Fruit fly (Drosophila melanogaster): Measurements from ENCODE around the gene CG14777.

Gene CG14777

DNA sequence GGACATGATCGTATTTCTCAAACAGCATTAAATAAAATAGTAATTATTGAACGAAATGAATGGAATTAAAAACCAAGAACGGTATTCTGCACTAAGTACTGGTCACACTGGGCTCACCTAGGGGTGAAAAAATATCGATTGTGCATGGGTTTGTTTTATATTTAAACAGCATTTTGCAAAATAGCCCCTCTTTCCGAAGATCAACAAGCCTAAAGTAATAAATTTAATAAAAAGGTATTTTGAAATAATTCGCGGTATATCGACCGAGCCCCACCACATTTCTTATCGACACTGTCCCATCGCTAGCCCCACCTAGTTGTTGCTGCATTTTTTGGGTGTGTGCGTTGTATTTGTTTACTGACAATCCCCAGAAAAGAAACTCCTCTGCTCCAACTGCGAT lies 4.6 kb downstream of the CG14777 start, which contains the start of gene pck (continued):
- peak; percentile 69 for TF ChIP-seq CG16863 (GFP tag; optimal IDR thresholded peaks at IDR 0.05)
- peak; percentile 11 for TF ChIP-seq CG34376 (GFP tag; optimal IDR thresholded peaks at IDR 0.05)
- TF ChIP-seq trem (tag; optimal IDR thresholded peaks at IDR 0.05): peak; percentile 77
- TF ChIP-seq C15 (GFP tag; IDR thresholded peaks at IDR 0.05): no peak
- peak; percentile 93 for TF ChIP-seq Med (GFP tag)
- no peak for TF ChIP-seq Blimp-1 (GFP tag; optimal IDR thresholded peaks at IDR 0.05)
- TF ChIP-seq Lpt (GFP tag; optimal IDR thresholded peaks at IDR 0.05): no peak
- peak; percentile 60; the same call in 1 of the 2 replicates for TF ChIP-seq chm (GFP tag; IDR thresholded peaks at IDR 0.05)
- no peak for TF ChIP-seq CG11695 (GFP tag; IDR thresholded peaks at IDR 0.05)
- 0 out of 2 replicates have a peak, but pooled peaks have one; percentile 42 for TF ChIP-seq CG11247 (GFP tag; IDR thresholded peaks at IDR 0.05)
- no peak for TF ChIP-seq sima (GFP tag; optimal IDR thresholded peaks at IDR 0.05)
- no peak for TF ChIP-seq fd3F (GFP tag; optimal IDR thresholded peaks at IDR 0.05)
- 0 out of 3 replicates have a peak, but pooled peaks have one; percentile 30 for TF ChIP-seq vnd (GFP tag; IDR thresholded peaks at IDR 0.05; ENCODE audit: partially characterized antibody)
- peak; percentile 50 for TF ChIP-seq Elba2 (GFP tag; optimal IDR thresholded peaks at IDR 0.05)
- peak; percentile 75 for TF ChIP-seq CG4424 (GFP tag; optimal IDR thresholded peaks at IDR 0.05)
- peak; percentile 86 for TF ChIP-seq ci (GFP tag; IDR thresholded peaks at IDR 0.05)
- no peak for TF ChIP-seq p53 (GFP tag; optimal IDR thresholded peaks at IDR 0.05)
- peak; percentile 32 for TF ChIP-seq cato (GFP tag; optimal IDR thresholded peaks at IDR 0.05; ENCODE audit: borderline replicate concordance)
- TF ChIP-seq CG8359 (GFP tag; optimal IDR thresholded peaks at IDR 0.05; ENCODE audit: borderline replicate concordance): no peak
- peak; percentile 57 for TF ChIP-seq CG10979 (tag; optimal IDR thresholded peaks at IDR 0.05)
- TF ChIP-seq CG33213 (GFP tag; optimal IDR thresholded peaks at IDR 0.05): peak; percentile 52
- no peak for TF ChIP-seq dmrt99B (tag; optimal IDR thresholded peaks at IDR 0.05)
- TF ChIP-seq abd-A (tag; optimal IDR thresholded peaks at IDR 0.05): no peak
- peak; percentile 63 for TF ChIP-seq Antp (GFP tag; optimal IDR thresholded peaks at IDR 0.05)
- no peak for TF ChIP-seq CG10431 (GFP tag; optimal IDR thresholded peaks at IDR 0.05)
- no peak for TF ChIP-seq toy (GFP tag; IDR thresholded peaks at IDR 0.05)
- peak; percentile 63; the same call in 1 of the 2 replicates for TF ChIP-seq sob (GFP tag; IDR thresholded peaks at IDR 0.05)
- no peak for TF ChIP-seq peb (GFP tag; IDR thresholded peaks at IDR 0.05)
- peak; percentile 53 for TF ChIP-seq Sin3A (optimal IDR thresholded peaks at IDR 0.05)
- no peak for TF ChIP-seq CG14965 (GFP tag; optimal IDR thresholded peaks at IDR 0.05; ENCODE audit: borderline replicate concordance)
- peak; percentile 51 for TF ChIP-seq CG15601 (tag; optimal IDR thresholded peaks at IDR 0.05)
- TF ChIP-seq Hr3 (GFP tag; optimal IDR thresholded peaks at IDR 0.05): peak; percentile 63
- TF ChIP-seq Nf-YB (GFP tag; optimal IDR thresholded peaks at IDR 0.05): peak; percentile 19
- peak; percentile 97 for TF ChIP-seq sens (GFP tag)
- no peak for TF ChIP-seq B-H2 (GFP tag; optimal IDR thresholded peaks at IDR 0.05)
- TF ChIP-seq CG5180 (GFP tag; optimal IDR thresholded peaks at IDR 0.05): no peak
- no peak for TF ChIP-seq Gsc (GFP tag; IDR thresholded peaks at IDR 0.05)
- TF ChIP-seq CG12236 (GFP tag; optimal IDR thresholded peaks at IDR 0.05): peak; percentile 45
- TF ChIP-seq CG14014 (GFP tag; IDR thresholded peaks at IDR 0.05): no peak
- TF ChIP-seq sd (tag; optimal IDR thresholded peaks at IDR 0.05): peak; percentile 56
- peak; percentile 40 for TF ChIP-seq Fer3 (tag; optimal IDR thresholded peaks at IDR 0.05)
- peak; percentile 12 for TF ChIP-seq CG13894 (tag; optimal IDR thresholded peaks at IDR 0.05)
- TF ChIP-seq B-H1 (GFP tag; IDR thresholded peaks at IDR 0.05): peak; percentile 54; the same call in 1 of the 3 replicates
- TF ChIP-seq hth (optimal IDR thresholded peaks at IDR 0.05): no peak
- TF ChIP-seq CG14860 (GFP tag; IDR thresholded peaks at IDR 0.05; ENCODE audit: partially characterized antibody): peak; percentile 24; the same call in 1 of the 3 replicates
- no peak for TF ChIP-seq CG1529 (GFP tag; optimal IDR thresholded peaks at IDR 0.05)
- peak; percentile 69 for TF ChIP-seq CG9727 (GFP tag; optimal IDR thresholded peaks at IDR 0.05)
- TF ChIP-seq Atf6 (GFP tag; IDR thresholded peaks at IDR 0.05): peak; percentile 52; the same call in 1 of the 2 replicates
- TF ChIP-seq Dip2 (GFP tag; IDR thresholded peaks at IDR 0.05): no peak
- peak; percentile 18 for TF ChIP-seq Deaf1 (tag; optimal IDR thresholded peaks at IDR 0.05)
- TF ChIP-seq CG9437 (GFP tag; optimal IDR thresholded peaks at IDR 0.05): peak; percentile 45
- TF ChIP-seq NK7.1 (GFP tag; optimal IDR thresholded peaks at IDR 0.05): no peak

Data from whole organism, embryonic.